Worm (Caenorhabditis elegans): ENCODE measurements around the gene nas-27.

ce11 chrII:1189652-1190051 lies 10.5 kb upstream of the nas-27 start:
- TF ChIP-seq ref-1 (GFP tag; conservative IDR thresholded peaks at IDR 0.05) (no peak), flt-1 (GFP tag; IDR thresholded peaks at IDR 0.05) (no peak), cog-1 (tag; optimal IDR thresholded peaks at IDR 0.05) (no peak), med-1 (GFP tag; optimal IDR thresholded peaks at IDR 0.05; ENCODE audit: insufficient read depth) (no peak), ztf-29 (GFP tag; IDR thresholded peaks at IDR 0.05) (no peak), T22C8.4 (GFP tag; IDR thresholded peaks at IDR 0.05) (no peak)

Measured in whole organism, midembryonic.